Worm (Caenorhabditis elegans) whole organism, L4/young adult: Measurements from ENCODE around the gene T01E8.8.

Source experiments
- W03F9.2 ChIP-seq: fragments of 150-350 bp; optimal IDR thresholded peaks from 2 replicates; lab custom pipeline; 2014; ENCODE audit warnings: missing biosample characterization, missing genetic modification characterization
- dao-5 ChIP-seq: sonication (generic microtip); optimal IDR thresholded peaks from 2 replicates; lab custom pipeline; 2016; ENCODE audit warnings: missing genotype, missing genetic modification characterization, moderate library complexity, missing compliant biosample characterization
- him-1 ChIP-seq: sonication (generic microtip); optimal IDR thresholded peaks from 2 replicates; lab custom pipeline; 2016; ENCODE audit warnings: missing genotype, missing genetic modification reagents, missing genetic modification characterization, missing compliant biosample characterization

Gene T01E8.8

ce11 chrII:10230972-10231371, at the start of gene T01E8.8:
Gene T01E8.8 (plus strand): TSS chrII:10231272.
- TF ChIP-seq him-1 (tag; lab: Kevin White, UChicago) (no peak), dao-5 (tag; lab: Kevin White, UChicago) (no peak), W03F9.2 (tag; lab: Kevin White, UChicago) (no peak)

ce11 chrII:10182634-10183033, 48.4 kb upstream of the T01E8.8 start, which contains the start of gene srd-1:
Gene srd-1 (minus strand): TSS chrII:10182734.
- TF ChIP-seq dao-5 (tag; lab: Kevin White, UChicago), result no peak
- TF ChIP-seq W03F9.2 (tag; lab: Kevin White, UChicago), result no peak
- no peak for TF ChIP-seq him-1 (tag; lab: Kevin White, UChicago)

- TF ChIP-seq dao-5 (tag; lab: Kevin White, UChicago), result no peak
- TF ChIP-seq W03F9.2 (tag; lab: Kevin White, UChicago), result no peak
- TF ChIP-seq him-1 (tag; lab: Kevin White, UChicago), result no peak
Observed at ce11 chrII:10187808-10188207, 43.3 kb upstream of the T01E8.8 start, which contains the start of gene srd-2. Gene srd-2 (minus strand): TSS chrII:10187908.

- TF ChIP-seq dao-5 (tag; lab: Kevin White, UChicago), result no peak
- TF ChIP-seq W03F9.2 (tag; lab: Kevin White, UChicago), result no peak
- no peak for TF ChIP-seq him-1 (tag; lab: Kevin White, UChicago)
Observed at ce11 chrII:10189369-10189768, 41.7 kb upstream of the T01E8.8 start, which contains the start of gene cdc-25.4. Gene cdc-25.4 (minus strand): TSS chrII:10189469.

- TF ChIP-seq dao-5 (tag; lab: Kevin White, UChicago) (no peak), him-1 (tag; lab: Kevin White, UChicago) (no peak), W03F9.2 (tag; lab: Kevin White, UChicago) (no peak)
Observed at ce11 chrII:10192207-10192606, 38.9 kb upstream of the T01E8.8 start, which contains the start of gene R05H5.7. Gene R05H5.7 (plus strand): TSS chrII:10192507.

- TF ChIP-seq dao-5 (tag; lab: Kevin White, UChicago) (no peak), him-1 (tag; lab: Kevin White, UChicago) (no peak), W03F9.2 (tag; lab: Kevin White, UChicago) (no peak)
Observed at ce11 chrII:10194605-10195004, 36.5 kb upstream of the T01E8.8 start, which contains the start of gene srb-6. Gene srb-6 (plus strand): TSS chrII:10194905.

ce11 chrII:10197091-10197675, 33.9 kb upstream of the T01E8.8 start, which contains the start of gene R05H5.3:
Gene R05H5.3 (plus strand): TSS chrII:10197625.
- TF ChIP-seq him-1 (tag; lab: Kevin White, UChicago), result peak; percentile 16
- TF ChIP-seq dao-5 (tag; lab: Kevin White, UChicago), result no peak
- peak; percentile 49 for TF ChIP-seq W03F9.2 (tag; lab: Kevin White, UChicago)

ce11 chrII:10198486-10198885, 32.6 kb upstream of the T01E8.8 start:
- TF ChIP-seq dao-5 (tag; lab: Kevin White, UChicago) (no peak), W03F9.2 (tag; lab: Kevin White, UChicago) (no peak), him-1 (tag; lab: Kevin White, UChicago) (no peak)

ce11 chrII:10199906-10200305, 31.2 kb upstream of the T01E8.8 start, which contains the start of gene R05H5.4:
Gene R05H5.4 (minus strand): TSS chrII:10200006.
- TF ChIP-seq dao-5 (tag; lab: Kevin White, UChicago) (no peak), him-1 (tag; lab: Kevin White, UChicago) (no peak)

- TF ChIP-seq dao-5 (tag; lab: Kevin White, UChicago) (no peak), him-1 (tag; lab: Kevin White, UChicago) (peak; percentile 34), W03F9.2 (tag; lab: Kevin White, UChicago) (peak; percentile 74)
Observed at ce11 chrII:10200759-10201158, 30.3 kb upstream of the T01E8.8 start, which contains the start of gene arv-1. Gene arv-1 (minus strand): TSS chrII:10200823.

- no peak for TF ChIP-seq W03F9.2 (tag; lab: Kevin White, UChicago)
- TF ChIP-seq him-1 (tag; lab: Kevin White, UChicago), result no peak
- no peak for TF ChIP-seq dao-5 (tag; lab: Kevin White, UChicago)
Observed at ce11 chrII:10202275-10202674, 28.8 kb upstream of the T01E8.8 start.

ce11 chrII:10203067-10203466, 28.0 kb upstream of the T01E8.8 start:
- TF ChIP-seq dao-5 (tag; lab: Kevin White, UChicago) (no peak), W03F9.2 (tag; lab: Kevin White, UChicago) (no peak), him-1 (tag; lab: Kevin White, UChicago) (no peak)

- no peak for TF ChIP-seq him-1 (tag; lab: Kevin White, UChicago)
- TF ChIP-seq dao-5 (tag; lab: Kevin White, UChicago), result no peak
Observed at ce11 chrII:10203765-10204164, 27.3 kb upstream of the T01E8.8 start.
